Worm (Caenorhabditis elegans): ENCODE results near the gene K06H7.7.

The K06H7.7 gene

ce11 chrIII:8106476-8106875 is 21.2 kb upstream of the K06H7.7 start:
- TF ChIP-seq hnd-1 (tag; optimal IDR thresholded peaks at IDR 0.05) (peak; percentile 66), hmg-4 (GFP tag; optimal IDR thresholded peaks at IDR 0.05) (peak; percentile 92), tbx-37 (GFP tag; conservative IDR thresholded peaks at IDR 0.05) (peak; percentile 67), ceh-36 (tag; optimal IDR thresholded peaks at IDR 0.05) (peak; percentile 75), tra-4 (tag; optimal IDR thresholded peaks at IDR 0.05) (peak; percentile 51), B0310.2 (tag; optimal IDR thresholded peaks at IDR 0.05) (peak; percentile 79), sea-1 (GFP tag; conservative IDR thresholded peaks at IDR 0.05) (peak; percentile 88), flt-1 (GFP tag; IDR thresholded peaks at IDR 0.05) (peak; percentile 86), ets-7 (tag; optimal IDR thresholded peaks at IDR 0.05) (peak; percentile 50), ceh-13 (GFP tag; optimal IDR thresholded peaks at IDR 0.05) (peak; percentile 64), hmbx-1 (tag; optimal IDR thresholded peaks at IDR 0.05) (peak; percentile 27), F13C5.2 (tag; optimal IDR thresholded peaks at IDR 0.05) (peak; percentile 80), aly-1 (tag; optimal IDR thresholded peaks at IDR 0.05) (peak; percentile 88), tbx-11 (GFP tag; IDR thresholded peaks at IDR 0.05) (peak; percentile 77), pes-1 (GFP tag; IDR thresholded peaks at IDR 0.05) (peak; percentile 91), scrt-1 (GFP tag; IDR thresholded peaks at IDR 0.05) (peak; percentile 88), ama-1 (optimal IDR thresholded peaks at IDR 0.05) (no peak)

DNA sequence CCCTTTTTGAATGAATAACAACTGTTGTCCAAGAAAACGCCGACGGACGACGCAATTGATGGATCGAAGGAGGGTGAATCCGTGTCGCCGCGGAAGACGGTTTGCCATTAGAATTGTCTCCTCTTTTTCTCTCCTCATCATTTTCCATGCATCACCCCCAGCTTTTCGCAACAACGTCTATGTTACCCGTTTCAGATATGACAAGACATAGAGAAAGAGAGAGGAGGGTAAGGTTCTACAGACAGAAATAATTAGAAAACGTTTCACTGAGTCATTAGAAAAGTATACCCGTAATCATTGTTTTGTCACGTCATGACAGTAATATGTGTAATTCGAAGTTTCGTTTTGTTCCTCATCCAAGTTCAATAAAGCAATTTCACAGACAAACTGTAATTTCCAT is 20.5 kb upstream of the K06H7.7 start:
- no peak for TF ChIP-seq aly-1 (tag; optimal IDR thresholded peaks at IDR 0.05)

ce11 chrIII:8100960-8101359 is 15.7 kb upstream of the K06H7.7 start, which contains the start of gene plk-1:
Gene plk-1, plus strand, starts transcription at chrIII:8101348.
- TF ChIP-seq hmbx-1 (tag; optimal IDR thresholded peaks at IDR 0.05), result no peak
- TF ChIP-seq hmg-4 (GFP tag; optimal IDR thresholded peaks at IDR 0.05), result no peak
- TF ChIP-seq sea-1 (GFP tag; conservative IDR thresholded peaks at IDR 0.05), result no peak
- no peak for TF ChIP-seq F13C5.2 (tag; optimal IDR thresholded peaks at IDR 0.05)

ce11 chrIII:8099022-8099421 is 13.7 kb upstream of the K06H7.7 start, which contains the start of gene K06H7.1:
Gene K06H7.1, plus strand, starts transcription at chrIII:8099322.
- TF ChIP-seq hmbx-1 (tag; optimal IDR thresholded peaks at IDR 0.05) (no peak), aly-1 (tag; optimal IDR thresholded peaks at IDR 0.05) (no peak), flt-1 (GFP tag; IDR thresholded peaks at IDR 0.05) (no peak)

DNA sequence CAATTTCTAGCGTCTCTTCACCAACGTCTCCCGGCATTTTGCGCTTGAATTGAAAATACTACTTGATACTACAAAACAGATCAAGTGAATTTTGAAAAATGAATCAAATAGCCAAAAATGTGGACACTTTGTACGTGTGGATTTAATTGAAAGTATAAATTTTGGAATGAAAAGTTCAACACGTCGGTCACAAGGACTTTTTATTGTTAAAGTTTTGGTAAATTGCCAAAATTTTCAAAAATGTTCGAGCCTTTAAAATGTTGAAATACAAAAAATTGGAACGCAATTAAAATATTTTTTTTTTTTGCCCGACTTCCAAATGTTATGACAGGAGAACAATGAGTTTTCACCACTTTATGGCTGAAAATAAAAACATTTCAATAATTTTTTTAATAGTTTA is 12.8 kb upstream of the K06H7.7 start, which contains the start of gene K06H7.8:
Gene K06H7.8, minus strand, starts transcription at position 101 of the 400 bp plus-strand sequence.
- TF ChIP-seq hmg-4 (GFP tag; optimal IDR thresholded peaks at IDR 0.05), result no peak
- no peak for TF ChIP-seq tbx-11 (GFP tag; IDR thresholded peaks at IDR 0.05)
- TF ChIP-seq ceh-13 (GFP tag; optimal IDR thresholded peaks at IDR 0.05), result no peak
- no peak for TF ChIP-seq ama-1 (optimal IDR thresholded peaks at IDR 0.05)
- no peak for TF ChIP-seq flt-1 (GFP tag; IDR thresholded peaks at IDR 0.05)
- TF ChIP-seq scrt-1 (GFP tag; IDR thresholded peaks at IDR 0.05), result no peak

ce11 chrIII:8093079-8093623 is 7.9 kb upstream of the K06H7.7 start, which contains the start of gene K06H7.2:
Gene K06H7.2, plus strand, starts transcription at chrIII:8093573.
- TF ChIP-seq hmbx-1 (tag; optimal IDR thresholded peaks at IDR 0.05), result no peak
- TF ChIP-seq tbx-11 (GFP tag; IDR thresholded peaks at IDR 0.05), result no peak
- no peak for TF ChIP-seq B0310.2 (tag; optimal IDR thresholded peaks at IDR 0.05)
- no peak for TF ChIP-seq scrt-1 (GFP tag; IDR thresholded peaks at IDR 0.05)
- no peak for TF ChIP-seq ceh-13 (GFP tag; optimal IDR thresholded peaks at IDR 0.05)
- no peak for TF ChIP-seq pes-1 (GFP tag; IDR thresholded peaks at IDR 0.05)
- no peak for TF ChIP-seq tbx-37 (GFP tag; conservative IDR thresholded peaks at IDR 0.05)
- no peak for TF ChIP-seq tra-4 (tag; optimal IDR thresholded peaks at IDR 0.05)
- no peak for TF ChIP-seq sea-1 (GFP tag; conservative IDR thresholded peaks at IDR 0.05)
- TF ChIP-seq hmg-4 (GFP tag; optimal IDR thresholded peaks at IDR 0.05), result no peak
- TF ChIP-seq ets-7 (tag; optimal IDR thresholded peaks at IDR 0.05), result no peak

ce11 chrIII:8091408-8091807 is 6.1 kb upstream of the K06H7.7 start, which contains the start of gene idi-1:
Gene idi-1, plus strand, starts transcription at chrIII:8091708.
- TF ChIP-seq ama-1 (optimal IDR thresholded peaks at IDR 0.05) (no peak), tbx-11 (GFP tag; IDR thresholded peaks at IDR 0.05) (no peak), hmg-4 (GFP tag; optimal IDR thresholded peaks at IDR 0.05) (no peak), pes-1 (GFP tag; IDR thresholded peaks at IDR 0.05) (no peak), tra-4 (tag; optimal IDR thresholded peaks at IDR 0.05) (no peak), sea-1 (GFP tag; conservative IDR thresholded peaks at IDR 0.05) (no peak), ceh-13 (GFP tag; optimal IDR thresholded peaks at IDR 0.05) (no peak), B0310.2 (tag; optimal IDR thresholded peaks at IDR 0.05) (no peak), ceh-36 (tag; optimal IDR thresholded peaks at IDR 0.05) (no peak), flt-1 (GFP tag; IDR thresholded peaks at IDR 0.05) (no peak), aly-1 (tag; optimal IDR thresholded peaks at IDR 0.05) (no peak), tbx-37 (GFP tag; conservative IDR thresholded peaks at IDR 0.05) (no peak), scrt-1 (GFP tag; IDR thresholded peaks at IDR 0.05) (no peak), F13C5.2 (tag; optimal IDR thresholded peaks at IDR 0.05) (no peak)

ce11 chrIII:8088235-8088634 is 3.0 kb upstream of the K06H7.7 start, which contains the start of gene vms-1:
Gene vms-1, plus strand, starts transcription at chrIII:8088535.
- TF ChIP-seq tbx-37 (GFP tag; conservative IDR thresholded peaks at IDR 0.05) (no peak), hmg-4 (GFP tag; optimal IDR thresholded peaks at IDR 0.05) (no peak), aly-1 (tag; optimal IDR thresholded peaks at IDR 0.05) (no peak), flt-1 (GFP tag; IDR thresholded peaks at IDR 0.05) (no peak), hmbx-1 (tag; optimal IDR thresholded peaks at IDR 0.05) (no peak), F13C5.2 (tag; optimal IDR thresholded peaks at IDR 0.05) (no peak), sea-1 (GFP tag; conservative IDR thresholded peaks at IDR 0.05) (no peak), tbx-11 (GFP tag; IDR thresholded peaks at IDR 0.05) (no peak), ama-1 (optimal IDR thresholded peaks at IDR 0.05) (no peak)

Data from whole organism, early embryonic.